Fruit fly (Drosophila melanogaster): ENCODE results near the gene CG18170.

Gene CG18170

DNA sequence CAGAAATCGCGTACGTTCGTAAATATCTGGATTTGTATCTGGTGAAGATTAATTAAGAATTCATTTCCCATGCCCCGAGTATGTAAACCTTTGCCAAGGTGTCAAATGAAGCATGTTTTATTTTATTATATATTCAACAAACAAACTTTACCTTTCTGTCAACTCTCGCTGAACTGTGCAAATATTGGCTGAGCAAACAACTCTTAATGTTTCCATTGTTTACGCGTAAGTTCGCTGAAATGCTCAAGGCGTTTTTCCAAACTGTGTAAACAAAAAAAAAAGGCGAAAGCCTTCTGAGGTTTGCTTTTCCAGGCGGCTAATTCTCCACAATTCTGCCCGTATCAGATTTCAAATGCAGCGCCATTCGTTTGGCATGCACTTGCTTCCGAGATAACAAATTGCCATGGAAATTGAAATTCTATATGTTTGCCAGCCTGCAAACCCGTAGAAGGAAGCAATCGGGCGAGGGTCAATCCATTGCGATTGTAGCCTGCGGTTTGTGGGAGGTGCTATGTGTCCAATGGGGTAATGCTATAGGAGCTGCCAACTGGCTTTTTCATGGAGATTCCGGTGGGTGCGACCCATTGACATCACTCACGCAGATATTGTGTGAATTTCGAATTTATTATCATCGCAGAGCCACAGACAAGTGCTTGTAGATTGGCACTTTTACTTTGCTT is 10.9 kb upstream of the CG18170 start (continued):
- TF ChIP-seq Taf1 (GFP tag; IDR thresholded peaks at IDR 0.05), result peak; percentile 36; the same call in 1 of the 2 replicates
- TF ChIP-seq CG16863 (GFP tag; optimal IDR thresholded peaks at IDR 0.05), result no peak
- peak; percentile 93 for TF ChIP-seq CG3281 (GFP tag; optimal IDR thresholded peaks at IDR 0.05)
- no peak for TF ChIP-seq zen (tag; optimal IDR thresholded peaks at IDR 0.05)
- no peak for TF ChIP-seq CG18764 (GFP tag; optimal IDR thresholded peaks at IDR 0.05)
- TF ChIP-seq CG2875 (GFP tag; optimal IDR thresholded peaks at IDR 0.05), result peak; percentile 7
- TF ChIP-seq CG34376 (GFP tag; optimal IDR thresholded peaks at IDR 0.05), result peak; percentile 83
- peak; percentile 26; the same call in 1 of the 3 replicates for TF ChIP-seq CG6175 (GFP tag; IDR thresholded peaks at IDR 0.05)
- TF ChIP-seq CG14667 (GFP tag; IDR thresholded peaks at IDR 0.05), result no peak
- TF ChIP-seq CG5953 (GFP tag; IDR thresholded peaks at IDR 0.05), result 0 out of 2 replicates have a peak, but pooled peaks have one; percentile 50
- TF ChIP-seq Doc2 (GFP tag; IDR thresholded peaks at IDR 0.05), result no peak
- no peak for TF ChIP-seq Deaf1 (tag; optimal IDR thresholded peaks at IDR 0.05)
- no peak for TF ChIP-seq CG4282 (GFP tag; optimal IDR thresholded peaks at IDR 0.05)
- TF ChIP-seq CG15696 (tag; optimal IDR thresholded peaks at IDR 0.05), result peak; percentile 57
- TF ChIP-seq nom (GFP tag; optimal IDR thresholded peaks at IDR 0.05), result peak; percentile 85
- TF ChIP-seq BEAF-32 (GFP tag; optimal IDR thresholded peaks at IDR 0.05), result no peak
- TF ChIP-seq CG2129 (GFP tag; IDR thresholded peaks at IDR 0.05; ENCODE audit: partially characterized antibody), result no peak
- TF ChIP-seq CG12236 (GFP tag; optimal IDR thresholded peaks at IDR 0.05), result no peak
- TF ChIP-seq amos (GFP tag; IDR thresholded peaks at IDR 0.05; ENCODE audit: partially characterized antibody), result no peak
- peak; percentile 75 for TF ChIP-seq fd3F (GFP tag; optimal IDR thresholded peaks at IDR 0.05)
- TF ChIP-seq Oaz (GFP tag; IDR thresholded peaks at IDR 0.05), result no peak
- no peak; the same call in 2 of the 3 replicates for TF ChIP-seq B-H1 (GFP tag; IDR thresholded peaks at IDR 0.05)
- peak; percentile 33 for TF ChIP-seq slbo (GFP tag; IDR thresholded peaks at IDR 0.05)
- peak; percentile 87; the same call in 2 of the 3 replicates for TF ChIP-seq Dbx (GFP tag; IDR thresholded peaks at IDR 0.05)
- no peak for TF ChIP-seq CG33557 (GFP tag; optimal IDR thresholded peaks at IDR 0.05)
- TF ChIP-seq CG1602 (GFP tag; optimal IDR thresholded peaks at IDR 0.05), result no peak
- no peak for TF ChIP-seq h (optimal IDR thresholded peaks at IDR 0.05)
- no peak for TF ChIP-seq Nf-YC (tag; optimal IDR thresholded peaks at IDR 0.05)
- TF ChIP-seq scrt (GFP tag; optimal IDR thresholded peaks at IDR 0.05), result no peak
- peak; percentile 92 for TF ChIP-seq CG15011 (GFP tag; optimal IDR thresholded peaks at IDR 0.05)
- no peak for TF ChIP-seq CG11504 (tag; optimal IDR thresholded peaks at IDR 0.05)
- TF ChIP-seq Doc3 (GFP tag; IDR thresholded peaks at IDR 0.05; ENCODE audit: partially characterized antibody), result no peak
- TF ChIP-seq aop (GFP tag; IDR thresholded peaks at IDR 0.05), result no peak
- peak; percentile 31; the same call in 1 of the 3 replicates for TF ChIP-seq CG2889 (GFP tag; IDR thresholded peaks at IDR 0.05)
- peak; percentile 74 for TF ChIP-seq Hand (GFP tag; optimal IDR thresholded peaks at IDR 0.05)
- TF ChIP-seq CG42726 (GFP tag; IDR thresholded peaks at IDR 0.05; ENCODE audit: partially characterized antibody), result no peak
- peak; percentile 96 for TF ChIP-seq CG7987 (GFP tag; optimal IDR thresholded peaks at IDR 0.05)
- TF ChIP-seq Drgx (GFP tag; IDR thresholded peaks at IDR 0.05), result peak; percentile 29; the same call in 1 of the 2 replicates
- TF ChIP-seq nerfin-2 (GFP tag; IDR thresholded peaks at IDR 0.05; ENCODE audit: partially characterized antibody), result no peak
- no peak for TF ChIP-seq gcm2 (GFP tag; optimal IDR thresholded peaks at IDR 0.05)
- peak; percentile 71 for TF ChIP-seq NfI (GFP tag; optimal IDR thresholded peaks at IDR 0.05)
- TF ChIP-seq Fer1 (GFP tag; optimal IDR thresholded peaks at IDR 0.05), result peak; percentile 92
- TF ChIP-seq CG43689 (GFP tag; IDR thresholded peaks at IDR 0.05), result no peak

All from whole organism, embryonic.